Fruit fly (Drosophila melanogaster) whole organism, embryonic: ENCODE measurements around the gene Cyp309a2.
A peak's percentile ranks its signal among the peaks of the same experiment; 100 is the strongest.

Source experiments
- ATbp ChIP-seq: fragments of 200-800 bp; sonication (Bioruptor generic); optimal IDR thresholded peaks from 2 replicates; lab custom pipeline; 2017; ENCODE audit warnings: missing biosample characterization, mild to moderate bottlenecking, missing genetic modification characterization, missing genetic modification reagents
- B-H2 ChIP-seq: fragments of 200-800 bp; sonication (Bioruptor generic); optimal IDR thresholded peaks from 2 replicates; lab custom pipeline; 2018; ENCODE audit warnings: missing biosample characterization, mild to moderate bottlenecking, missing genetic modification characterization
- Bgb ChIP-seq: fragments of 200-800 bp; sonication (Bioruptor generic); IDR thresholded peaks from 2 replicates; pipeline ENCODE4 v1.3.6; 2022; ENCODE audit warnings: missing biosample characterization, missing genetic modification characterization; ENCODE audit not compliant: partially characterized antibody
- CG1024 ChIP-seq: fragments of 200-800 bp; sonication (Bioruptor generic); IDR thresholded peaks from 2 replicates; pipeline ENCODE4 v1.3.6; 2022; ENCODE audit warnings: missing biosample characterization, missing genetic modification characterization
- CG11085 ChIP-seq: fragments of 200-800 bp; sonication (Bioruptor generic); IDR thresholded peaks from 2 replicates; pipeline ENCODE4 v1.3.6; 2022; ENCODE audit warnings: missing biosample characterization, missing genetic modification characterization
- CG11504 ChIP-seq: fragments of 200-800 bp; sonication (Bioruptor generic); optimal IDR thresholded peaks from 3 replicates; lab custom pipeline; 2019; ENCODE audit warnings: missing biosample characterization, mild to moderate bottlenecking, missing genetic modification characterization, moderate library complexity
- CG11696 ChIP-seq: fragments of 200-800 bp; sonication (Bioruptor generic); IDR thresholded peaks from 2 replicates; pipeline ENCODE4 v1.3.6; 2022; ENCODE audit warnings: missing biosample characterization, missing genetic modification characterization
- CG12155 ChIP-seq: fragments of 200-800 bp; sonication (Bioruptor generic); optimal IDR thresholded peaks from 3 replicates; lab custom pipeline; 2016; ENCODE audit warnings: missing biosample characterization, missing genetic modification characterization
- CG14014 ChIP-seq: fragments of 200-800 bp; sonication (Bioruptor generic); IDR thresholded peaks from 2 replicates; pipeline ENCODE4 v1.3.6; 2022; ENCODE audit warnings: missing biosample characterization, missing genetic modification characterization
- CG1529 ChIP-seq: fragments of 200-800 bp; sonication (Bioruptor generic); optimal IDR thresholded peaks from 3 replicates; lab custom pipeline; 2018; ENCODE audit warnings: missing biosample characterization, missing genetic modification characterization
- CG1602 ChIP-seq: fragments of 200-800 bp; sonication (Bioruptor generic); optimal IDR thresholded peaks from 3 replicates; lab custom pipeline; 2016; ENCODE audit warnings: missing biosample characterization, missing genetic modification characterization
- CG17186 ChIP-seq: fragments of 200-800 bp; sonication (Bioruptor generic); optimal IDR thresholded peaks from 3 replicates; lab custom pipeline; 2017; ENCODE audit warnings: missing biosample characterization, missing genetic modification reagents, missing genetic modification characterization
- CG2120 ChIP-seq: fragments of 200-800 bp; sonication (Bioruptor generic); optimal IDR thresholded peaks from 3 replicates; lab custom pipeline; 2016; ENCODE audit warnings: missing biosample characterization, missing genetic modification characterization
- CG2129 ChIP-seq: fragments of 200-800 bp; sonication (Bioruptor generic); IDR thresholded peaks from 2 replicates; pipeline ENCODE4 v1.3.6; 2022; ENCODE audit warnings: missing biosample characterization, missing genetic modification characterization; ENCODE audit not compliant: partially characterized antibody
- CG34376 ChIP-seq: fragments of 200-800 bp; sonication (Bioruptor generic); optimal IDR thresholded peaks from 2 replicates; lab custom pipeline; 2018; ENCODE audit warnings: missing biosample characterization, mild to moderate bottlenecking, missing genetic modification characterization
- CG4617 ChIP-seq: fragments of 200-800 bp; sonication (Bioruptor generic); optimal IDR thresholded peaks from 3 replicates; lab custom pipeline; 2016; ENCODE audit warnings: missing biosample characterization, missing genetic modification characterization, borderline replicate concordance
- CG5180 ChIP-seq: fragments of 200-800 bp; sonication (Bioruptor generic); optimal IDR thresholded peaks from 3 replicates; lab custom pipeline; 2017; ENCODE audit warnings: missing biosample characterization, missing genetic modification characterization, mild to moderate bottlenecking, moderate library complexity, missing genetic modification reagents
- CG5245 ChIP-seq: fragments of 200-800 bp; sonication (Bioruptor generic); optimal IDR thresholded peaks from 3 replicates; lab custom pipeline; 2016; ENCODE audit warnings: missing biosample characterization, missing genetic modification characterization
- CG7372 ChIP-seq: fragments of 200-800 bp; sonication (Bioruptor generic); IDR thresholded peaks from 2 replicates; pipeline ENCODE4 v1.3.6; 2022; ENCODE audit warnings: missing biosample characterization, missing genetic modification characterization
- CG7839 ChIP-seq: fragments of 200-800 bp; sonication (Bioruptor generic); optimal IDR thresholded peaks from 3 replicates; lab custom pipeline; 2018; ENCODE audit warnings: missing biosample characterization, mild to moderate bottlenecking, missing genetic modification characterization, moderate library complexity
- CG7963 ChIP-seq: fragments of 200-800 bp; sonication (Bioruptor generic); IDR thresholded peaks from 3 replicates; pipeline ENCODE4 v1.3.6; 2022; ENCODE audit warnings: missing biosample characterization, missing genetic modification characterization; ENCODE audit not compliant: partially characterized antibody
- CG7987 ChIP-seq: fragments of 200-800 bp; sonication (Bioruptor generic); optimal IDR thresholded peaks from 2 replicates; lab custom pipeline; 2018; ENCODE audit warnings: missing biosample characterization, mild to moderate bottlenecking, missing genetic modification characterization, moderate library complexity
- CTCF ChIP-seq: fragments of 200-800 bp; sonication (Bioruptor generic); optimal IDR thresholded peaks from 2 replicates; lab custom pipeline; 2017; ENCODE audit warnings: missing biosample characterization, mild to moderate bottlenecking, missing genetic modification characterization, moderate library complexity
- Fer2 ChIP-seq: fragments of 200-800 bp; sonication (Bioruptor generic); optimal IDR thresholded peaks from 2 replicates; lab custom pipeline; 2018; ENCODE audit warnings: missing biosample characterization, mild to moderate bottlenecking, missing genetic modification characterization, moderate library complexity
- Hand ChIP-seq: fragments of 200-800 bp; sonication (Bioruptor generic); optimal IDR thresholded peaks from 2 replicates; lab custom pipeline; 2017; ENCODE audit warnings: mild to moderate bottlenecking, missing biosample characterization, missing genetic modification reagents, missing genetic modification characterization
- Mes4 ChIP-seq: fragments of 200-800 bp; sonication (Bioruptor generic); optimal IDR thresholded peaks from 2 replicates; lab custom pipeline; 2016; ENCODE audit warnings: missing biosample characterization, missing genetic modification characterization
- Nf-YA ChIP-seq: fragments of 200-800 bp; sonication (Bioruptor generic); IDR thresholded peaks from 2 replicates; pipeline ENCODE4 v1.3.6; 2022; ENCODE audit warnings: missing biosample characterization, missing genetic modification characterization
- Nf-YB ChIP-seq: fragments of 200-800 bp; sonication (Bioruptor generic); optimal IDR thresholded peaks from 3 replicates; lab custom pipeline; 2019; ENCODE audit warnings: missing biosample characterization, mild to moderate bottlenecking, missing genetic modification characterization, moderate library complexity
- Ptx1 ChIP-seq: fragments of 200-800 bp; sonication (Bioruptor generic); IDR thresholded peaks from 2 replicates; pipeline ENCODE4 v1.3.6; 2022; ENCODE audit warnings: missing biosample characterization, missing genetic modification characterization
- Xrp1 ChIP-seq: fragments of 200-800 bp; sonication (Bioruptor generic); IDR thresholded peaks from 2 replicates; pipeline ENCODE4 v1.3.6; 2022; ENCODE audit warnings: missing biosample characterization, missing genetic modification characterization
- YL-1 ChIP-seq: fragments of 200-800 bp; sonication (Bioruptor generic); optimal IDR thresholded peaks from 3 replicates; lab custom pipeline; 2017; ENCODE audit warnings: missing biosample characterization, mild to moderate bottlenecking, missing genetic modification characterization
- ab ChIP-seq: fragments of 200-800 bp; sonication (Bioruptor generic); optimal IDR thresholded peaks from 2 replicates; lab custom pipeline; 2016; ENCODE audit warnings: missing biosample characterization, missing genetic modification characterization
- ara ChIP-seq: fragments of 200-800 bp; sonication (Bioruptor generic); IDR thresholded peaks from 2 replicates; pipeline ENCODE4 v1.3.6; 2022; ENCODE audit warnings: missing biosample characterization, missing genetic modification characterization
- caup ChIP-seq: fragments of 200-800 bp; sonication (Bioruptor generic); optimal IDR thresholded peaks from 3 replicates; lab custom pipeline; 2017; ENCODE audit warnings: missing biosample characterization, mild to moderate bottlenecking, missing genetic modification characterization, moderate library complexity; ENCODE audit not compliant: severe bottlenecking
- chm ChIP-seq: fragments of 200-800 bp; sonication (Bioruptor generic); IDR thresholded peaks from 2 replicates; pipeline ENCODE4 v1.3.6; 2022; ENCODE audit warnings: missing biosample characterization, missing genetic modification characterization
- disco-r ChIP-seq: fragments of 200-800 bp; sonication (Bioruptor generic); optimal IDR thresholded peaks from 2 replicates; lab custom pipeline; 2016; ENCODE audit warnings: missing biosample characterization, missing genetic modification characterization
- exex ChIP-seq: fragments of 200-800 bp; sonication (Bioruptor generic); optimal IDR thresholded peaks from 4 replicates; lab custom pipeline; 2018; ENCODE audit warnings: missing biosample characterization, mild to moderate bottlenecking, missing genetic modification characterization, moderate library complexity
- jigr1 ChIP-seq: fragments of 200-800 bp; sonication (Bioruptor generic); IDR thresholded peaks from 3 replicates; pipeline ENCODE4 v1.3.6; 2022; ENCODE audit warnings: missing biosample characterization, missing genetic modification characterization
- jumu ChIP-seq: fragments of 200-800 bp; sonication (Bioruptor generic); optimal IDR thresholded peaks from 3 replicates; lab custom pipeline; 2016; ENCODE audit warnings: missing biosample characterization, missing genetic modification characterization
- knrl ChIP-seq: fragments of 200-800 bp; sonication (Bioruptor generic); IDR thresholded peaks from 3 replicates; pipeline ENCODE4 v1.3.6; 2022; ENCODE audit warnings: missing biosample characterization, missing genetic modification characterization; ENCODE audit not compliant: partially characterized antibody
- maf-S ChIP-seq: fragments of 200-800 bp; sonication (Bioruptor generic); optimal IDR thresholded peaks from 2 replicates; lab custom pipeline; 2016; ENCODE audit warnings: missing biosample characterization, missing genetic modification characterization
- mirr ChIP-seq: fragments of 200-800 bp; sonication (Bioruptor generic); optimal IDR thresholded peaks from 3 replicates; lab custom pipeline; 2018; ENCODE audit warnings: missing biosample characterization, mild to moderate bottlenecking, missing genetic modification characterization
- nerfin-1 ChIP-seq: fragments of 200-800 bp; sonication (Bioruptor generic); optimal IDR thresholded peaks from 3 replicates; lab custom pipeline; 2019; ENCODE audit warnings: missing biosample characterization, mild to moderate bottlenecking, missing genetic modification characterization, moderate library complexity
- pb ChIP-seq: fragments of 200-800 bp; sonication (Bioruptor generic); optimal IDR thresholded peaks from 3 replicates; lab custom pipeline; 2016; ENCODE audit warnings: missing biosample characterization, missing genetic modification characterization
- pita ChIP-seq: fragments of 200-800 bp; sonication (Bioruptor generic); optimal IDR thresholded peaks from 2 replicates; lab custom pipeline; 2017; ENCODE audit warnings: missing biosample characterization, mild to moderate bottlenecking, missing genetic modification characterization
- prd ChIP-seq, 3 experiments: fragments of >200 bp in 2 of 3; fragments of 200-800 bp in 1 of 3; sonication (Bioruptor generic) in 1 of 3; optimal IDR thresholded peaks in 2 of 3; IDR thresholded peaks in 1 of 3; 2 replicates in 2 of 3; 3 replicates in 1 of 3; pipeline versions ENCODE4 v1.3.6 to Lab custom; 2017 to 2022; ENCODE audit warnings: missing biosample characterization in 1 of 3, missing genetic modification characterization in 1 of 3
- psq ChIP-seq: fragments of 200-800 bp; sonication (Bioruptor generic); optimal IDR thresholded peaks from 2 replicates; lab custom pipeline; 2017; ENCODE audit warnings: missing biosample characterization, missing genetic modification characterization
- salm ChIP-seq: fragments of 200-800 bp; sonication (Bioruptor generic); optimal IDR thresholded peaks from 2 replicates; lab custom pipeline; 2018; ENCODE audit warnings: missing biosample characterization, mild to moderate bottlenecking, missing genetic modification characterization
- ttk ChIP-seq: fragments of 200-800 bp; sonication (Bioruptor generic); IDR thresholded peaks from 2 replicates; pipeline ENCODE4 v2.1.2; 2022; ENCODE audit warnings: missing biosample characterization, missing genetic modification characterization
- wor ChIP-seq: fragments of 200-800 bp; sonication (Bioruptor generic); IDR thresholded peaks from 2 replicates; pipeline ENCODE4 v1.3.6; 2022; ENCODE audit warnings: missing biosample characterization, missing genetic modification characterization
- z ChIP-seq: fragments of 200-800 bp; sonication (Bioruptor generic); IDR thresholded peaks from 3 replicates; pipeline ENCODE4 v1.3.6; 2022; ENCODE audit warnings: missing biosample characterization, missing genetic modification characterization

The Cyp309a2 gene

DNA sequence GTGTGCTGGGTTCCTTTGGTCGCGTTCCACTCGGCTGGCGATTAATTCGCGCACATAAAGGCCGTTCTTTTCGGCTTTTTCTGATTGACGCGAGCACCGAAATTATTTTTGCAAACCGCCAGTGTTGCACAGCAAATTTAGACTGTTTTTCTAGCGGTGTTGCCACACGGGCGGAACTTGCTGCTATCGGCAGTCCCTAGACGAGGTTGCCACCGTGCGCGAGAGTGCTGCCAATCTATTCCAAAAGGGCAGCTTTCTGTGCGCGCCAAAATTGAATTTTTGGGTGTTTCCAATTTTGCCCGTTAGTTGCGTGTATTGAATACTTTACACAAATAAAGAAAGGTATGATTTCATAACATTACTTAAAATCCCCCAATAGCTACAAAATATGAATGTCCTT lies 12.4 kb upstream of the Cyp309a2 start, which contains the start of gene Drp1 (continued):
- TF ChIP-seq Ptx1 (GFP tag; lab: Robert Waterston, UW): peak; percentile 61
- TF ChIP-seq caup (GFP tag; lab: Kevin White, UChicago): peak; percentile 55
- no peak for TF ChIP-seq CG11504 (tag; lab: Kevin White, UChicago)
- no peak for TF ChIP-seq ATbp (GFP tag; lab: Kevin White, UChicago)
- no peak for TF ChIP-seq CG2129 (GFP tag; lab: Robert Waterston, UW)
- TF ChIP-seq ttk (GFP tag; lab: Robert Waterston, UW): peak; percentile 40; the same call in 1 of the 2 replicates
- TF ChIP-seq ab (GFP tag; lab: Kevin White, UChicago): no peak
- peak; percentile 52; the same call in 1 of the 2 replicates for TF ChIP-seq CG11085 (GFP tag; lab: Robert Waterston, UW)
- peak; percentile 32; the same call in 1 of the 2 replicates for TF ChIP-seq CG7372 (GFP tag; lab: Robert Waterston, UW)
- TF ChIP-seq prd (optimal IDR thresholded peaks at IDR 0.05; lab: Kevin White, UChicago): no peak
- TF ChIP-seq prd (GFP tag; IDR thresholded peaks at IDR 0.05; lab: Robert Waterston, UW): peak; percentile 60
- TF ChIP-seq CG5180 (GFP tag; lab: Kevin White, UChicago): no peak
- TF ChIP-seq CG7839 (tag; lab: Kevin White, UChicago): no peak
- no peak for TF ChIP-seq CG11696 (GFP tag; lab: Robert Waterston, UW)
- peak; percentile 71 for TF ChIP-seq B-H2 (GFP tag; lab: Kevin White, UChicago)
- peak; percentile 59 for TF ChIP-seq Xrp1 (GFP tag; lab: Robert Waterston, UW)
- TF ChIP-seq pita (GFP tag; lab: Kevin White, UChicago): no peak
- TF ChIP-seq psq (GFP tag; lab: Kevin White, UChicago): no peak
- TF ChIP-seq Fer2 (tag; lab: Kevin White, UChicago): no peak
- no peak for TF ChIP-seq CG1529
- TF ChIP-seq wor: no peak
- TF ChIP-seq CG12155 (GFP tag; lab: Kevin White, UChicago): peak; percentile 36
- peak; percentile 77 for TF ChIP-seq knrl (GFP tag; lab: Robert Waterston, UW)
- peak; percentile 65 for TF ChIP-seq CG4617 (GFP tag; lab: Kevin White, UChicago)
- no peak for TF ChIP-seq salm (tag; lab: Kevin White, UChicago)
- no peak for TF ChIP-seq CG34376 (GFP tag; lab: Kevin White, UChicago)
- TF ChIP-seq Hand (GFP tag; lab: Kevin White, UChicago): no peak
- peak; percentile 57; the same call in 1 of the 3 replicates for TF ChIP-seq CG7963 (GFP tag; lab: Robert Waterston, UW)
- TF ChIP-seq Bgb (GFP tag; lab: Robert Waterston, UW): peak; percentile 86
- TF ChIP-seq z (GFP tag; lab: Robert Waterston, UW): no peak
- no peak for TF ChIP-seq pb
- no peak for TF ChIP-seq CG1024 (GFP tag; lab: Robert Waterston, UW)
- peak; percentile 76 for TF ChIP-seq CG17186 (GFP tag; lab: Kevin White, UChicago)
- no peak; the same call in 1 of the 2 replicates for TF ChIP-seq ara (GFP tag; lab: Robert Waterston, UW)
- TF ChIP-seq jigr1: no peak
- TF ChIP-seq CG1602 (GFP tag; lab: Kevin White, UChicago): peak; percentile 28
- TF ChIP-seq YL-1 (GFP tag; lab: Kevin White, UChicago): peak; percentile 66
- peak; percentile 47; the same call in 1 of the 2 replicates for TF ChIP-seq CG14014 (GFP tag; lab: Robert Waterston, UW)
- peak; percentile 93 for TF ChIP-seq CTCF (GFP tag; lab: Kevin White, UChicago)
- TF ChIP-seq CG7987 (GFP tag; lab: Kevin White, UChicago): peak; percentile 63
- TF ChIP-seq CG5245 (GFP tag; lab: Kevin White, UChicago): peak; percentile 14
- TF ChIP-seq Nf-YB (GFP tag; lab: Kevin White, UChicago): no peak
- peak; percentile 83 for TF ChIP-seq CG2120 (GFP tag; lab: Kevin White, UChicago)
- TF ChIP-seq disco-r (GFP tag; lab: Kevin White, UChicago): peak; percentile 49
- no peak for TF ChIP-seq exex (tag; lab: Kevin White, UChicago)
- no peak for TF ChIP-seq Nf-YA (GFP tag; lab: Robert Waterston, UW)
- TF ChIP-seq jumu (GFP tag; lab: Kevin White, UChicago): peak; percentile 75
- TF ChIP-seq Mes4 (GFP tag; lab: Kevin White, UChicago): no peak
- TF ChIP-seq nerfin-1 (tag; lab: Kevin White, UChicago): peak; percentile 39
- peak; percentile 22 for TF ChIP-seq mirr (GFP tag; lab: Kevin White, UChicago)
- TF ChIP-seq maf-S (GFP tag; lab: Kevin White, UChicago): peak; percentile 42
- peak; percentile 61; the same call in 1 of the 2 replicates for TF ChIP-seq chm (GFP tag; lab: Robert Waterston, UW)
